Fruit fly (Drosophila melanogaster) whole organism, embryonic: ENCODE results near the gene car.

ENCODE experiments used
- Antp ChIP-seq: fragments of 200-800 bp; sonication (Bioruptor generic); optimal IDR thresholded peaks from 3 replicates; lab custom pipeline; 2016; ENCODE audit warnings: missing biosample characterization, missing genetic modification characterization
- Atf6 ChIP-seq: fragments of 200-800 bp; sonication (Bioruptor generic); IDR thresholded peaks from 2 replicates; pipeline ENCODE4 v1.3.6; 2022; ENCODE audit warnings: missing biosample characterization, missing genetic modification characterization
- B-H1 ChIP-seq: fragments of 200-800 bp; sonication (Bioruptor generic); IDR thresholded peaks from 3 replicates; pipeline ENCODE4 v1.3.6; 2022; ENCODE audit warnings: missing biosample characterization, missing genetic modification characterization
- CG10979 ChIP-seq: fragments of 200-800 bp; sonication (Bioruptor generic); optimal IDR thresholded peaks from 2 replicates; lab custom pipeline; 2018; ENCODE audit warnings: missing biosample characterization, mild to moderate bottlenecking, missing genetic modification characterization, moderate library complexity
- CG11456 ChIP-seq: fragments of 200-800 bp; sonication (Bioruptor generic); IDR thresholded peaks from 3 replicates; pipeline ENCODE4 v1.3.6; 2022; ENCODE audit warnings: missing biosample characterization, missing genetic modification characterization
- CG11696 ChIP-seq: fragments of 200-800 bp; sonication (Bioruptor generic); IDR thresholded peaks from 2 replicates; pipeline ENCODE4 v1.3.6; 2022; ENCODE audit warnings: missing biosample characterization, missing genetic modification characterization
- CG14860 ChIP-seq: fragments of 200-800 bp; sonication (Bioruptor generic); IDR thresholded peaks from 3 replicates; pipeline ENCODE4 v1.3.6; 2022; ENCODE audit warnings: missing biosample characterization, missing genetic modification characterization; ENCODE audit not compliant: partially characterized antibody
- CG1603 ChIP-seq: fragments of 200-800 bp; sonication (Bioruptor generic); optimal IDR thresholded peaks from 2 replicates; lab custom pipeline; 2019; ENCODE audit warnings: missing biosample characterization, mild to moderate bottlenecking, missing genetic modification characterization, moderate library complexity
- CG17186 ChIP-seq: fragments of 200-800 bp; sonication (Bioruptor generic); optimal IDR thresholded peaks from 3 replicates; lab custom pipeline; 2017; ENCODE audit warnings: missing biosample characterization, missing genetic modification reagents, missing genetic modification characterization
- CG18476 ChIP-seq: fragments of 200-800 bp; sonication (Bioruptor generic); optimal IDR thresholded peaks from 2 replicates; lab custom pipeline; 2016; ENCODE audit warnings: missing biosample characterization, mild to moderate bottlenecking, missing genetic modification characterization
- CG30403 ChIP-seq: fragments of 200-800 bp; sonication (Bioruptor generic); optimal IDR thresholded peaks from 3 replicates; lab custom pipeline; 2016; ENCODE audit warnings: missing biosample characterization, missing genetic modification characterization
- CG3065 ChIP-seq: fragments of 200-800 bp; sonication (Bioruptor generic); optimal IDR thresholded peaks from 2 replicates; lab custom pipeline; 2016; ENCODE audit warnings: missing biosample characterization, missing genetic modification characterization
- CG31224 ChIP-seq: fragments of 200-800 bp; sonication (Bioruptor generic); IDR thresholded peaks from 2 replicates; pipeline ENCODE4 v1.3.6; 2022; ENCODE audit warnings: missing biosample characterization, missing genetic modification characterization
- CG32532 ChIP-seq: fragments of 200-800 bp; sonication (Bioruptor generic); IDR thresholded peaks from 2 replicates; pipeline ENCODE4 v1.3.6; 2022; ENCODE audit warnings: missing biosample characterization, missing genetic modification characterization
- CG5245 ChIP-seq: fragments of 200-800 bp; sonication (Bioruptor generic); optimal IDR thresholded peaks from 3 replicates; lab custom pipeline; 2016; ENCODE audit warnings: missing biosample characterization, missing genetic modification characterization
- CG7271 ChIP-seq: fragments of 200-800 bp; sonication (Bioruptor generic); optimal IDR thresholded peaks from 2 replicates; lab custom pipeline; 2018; ENCODE audit warnings: missing biosample characterization, mild to moderate bottlenecking, missing genetic modification characterization, moderate library complexity
- CG8281 ChIP-seq: fragments of 200-800 bp; sonication (Bioruptor generic); optimal IDR thresholded peaks from 2 replicates; lab custom pipeline; 2018; ENCODE audit warnings: missing biosample characterization, mild to moderate bottlenecking, missing genetic modification characterization, moderate library complexity
- CG8359 ChIP-seq: fragments of 200-800 bp; sonication (Bioruptor generic); optimal IDR thresholded peaks from 2 replicates; lab custom pipeline; 2017; ENCODE audit warnings: missing biosample characterization, mild to moderate bottlenecking, missing genetic modification characterization, borderline replicate concordance
- CG9727 ChIP-seq: fragments of 200-800 bp; sonication (Bioruptor generic); optimal IDR thresholded peaks from 3 replicates; lab custom pipeline; 2017; ENCODE audit warnings: missing biosample characterization, mild to moderate bottlenecking, missing genetic modification characterization
- D19A ChIP-seq: fragments of 200-800 bp; optimal IDR thresholded peaks from 3 replicates; lab custom pipeline; 2019; ENCODE audit warnings: missing biosample characterization, mild to moderate bottlenecking, missing genetic modification characterization, moderate library complexity
- Dbx ChIP-seq: fragments of 200-800 bp; sonication (Bioruptor generic); IDR thresholded peaks from 3 replicates; pipeline ENCODE4 v1.3.6; 2022; ENCODE audit warnings: missing biosample characterization, missing genetic modification characterization
- Dip2 ChIP-seq: fragments of 200-800 bp; sonication (Bioruptor generic); IDR thresholded peaks from 2 replicates; pipeline ENCODE4 v1.3.6; 2022; ENCODE audit warnings: missing biosample characterization, missing genetic modification characterization
- Dll ChIP-seq: fragments of 200-800 bp; sonication (Bioruptor generic); IDR thresholded peaks from 4 replicates; pipeline ENCODE4 v1.3.6; 2022; ENCODE audit warnings: missing biosample characterization, missing genetic modification characterization; ENCODE audit not compliant: partially characterized antibody
- Doc2 ChIP-seq: fragments of 200-800 bp; sonication (Bioruptor generic); IDR thresholded peaks from 2 replicates; pipeline ENCODE4 v1.3.6; 2022; ENCODE audit warnings: missing biosample characterization, missing genetic modification characterization
- Doc3 ChIP-seq: fragments of 200-800 bp; sonication (Bioruptor generic); IDR thresholded peaks from 3 replicates; pipeline ENCODE4 v1.3.6; 2022; ENCODE audit warnings: missing biosample characterization, missing genetic modification characterization; ENCODE audit not compliant: partially characterized antibody
- Dref ChIP-seq: fragments of 200-800 bp; sonication (Bioruptor generic); IDR thresholded peaks from 2 replicates; pipeline ENCODE4 v1.3.6; 2022; ENCODE audit warnings: missing biosample characterization, missing genetic modification characterization
- Ets97D ChIP-seq: fragments of 200-800 bp; sonication (Bioruptor generic); optimal IDR thresholded peaks from 3 replicates; lab custom pipeline; 2016; ENCODE audit warnings: missing biosample characterization, missing genetic modification characterization
- Gsc ChIP-seq: fragments of 200-800 bp; sonication (Bioruptor generic); IDR thresholded peaks from 2 replicates; pipeline ENCODE4 v1.3.6; 2022; ENCODE audit warnings: missing biosample characterization, missing genetic modification characterization
- Gug ChIP-seq: fragments of 200-800 bp; sonication (Bioruptor generic); IDR thresholded peaks from 4 replicates; pipeline ENCODE4 v1.3.6; 2022; ENCODE audit warnings: missing biosample characterization, missing genetic modification characterization
- Lhr ChIP-seq: fragments of 200-800 bp; sonication (Bioruptor generic); optimal IDR thresholded peaks from 3 replicates; lab custom pipeline; 2017; ENCODE audit warnings: mild to moderate bottlenecking, missing biosample characterization, missing genetic modification reagents, missing genetic modification characterization
- Neu2 ChIP-seq: fragments of 200-800 bp; sonication (Bioruptor generic); optimal IDR thresholded peaks from 3 replicates; lab custom pipeline; 2016; ENCODE audit warnings: missing biosample characterization, missing genetic modification characterization, borderline replicate concordance
- Ptx1 ChIP-seq: fragments of 200-800 bp; sonication (Bioruptor generic); IDR thresholded peaks from 2 replicates; pipeline ENCODE4 v1.3.6; 2022; ENCODE audit warnings: missing biosample characterization, missing genetic modification characterization
- Rfx ChIP-seq: fragments of 200-800 bp; sonication (Bioruptor generic); IDR thresholded peaks from 2 replicates; pipeline ENCODE4 v1.3.6; 2022; ENCODE audit warnings: missing biosample characterization, missing genetic modification characterization
- Scr ChIP-seq: fragments of 200-800 bp; sonication (Bioruptor generic); IDR thresholded peaks from 2 replicates; pipeline ENCODE4 v1.3.6; 2022; ENCODE audit warnings: missing biosample characterization, missing genetic modification characterization; ENCODE audit not compliant: partially characterized antibody
- Sin3A ChIP-seq: fragments of >200 bp; optimal IDR thresholded peaks from 2 replicates; lab custom pipeline; 2018
- Tbp ChIP-seq: fragments of >200 bp; optimal IDR thresholded peaks from 2 replicates; lab custom pipeline; 2018; ENCODE audit warnings: missing biosample characterization, missing genetic modification characterization
- al ChIP-seq: fragments of 200-800 bp; sonication (Bioruptor generic); IDR thresholded peaks from 2 replicates; pipeline ENCODE4 v1.3.6; 2022; ENCODE audit warnings: missing biosample characterization, missing genetic modification characterization
- cad ChIP-seq: fragments of >200 bp; optimal IDR thresholded peaks from 2 replicates; lab custom pipeline; 2017; ENCODE audit warnings: missing biosample characterization, missing genetic modification characterization
- cg ChIP-seq: fragments of 200-800 bp; sonication (Bioruptor generic); optimal IDR thresholded peaks from 3 replicates; lab custom pipeline; 2019; ENCODE audit warnings: missing biosample characterization, mild to moderate bottlenecking, missing genetic modification characterization, moderate library complexity
- chn ChIP-seq: fragments of 200-800 bp; sonication (Bioruptor generic); optimal IDR thresholded peaks from 2 replicates; lab custom pipeline; 2016; ENCODE audit warnings: missing biosample characterization, missing genetic modification characterization
- corto ChIP-seq: fragments of 200-800 bp; sonication (Bioruptor generic); optimal IDR thresholded peaks from 2 replicates; lab custom pipeline; 2016; ENCODE audit warnings: missing biosample characterization, mild to moderate bottlenecking, missing genetic modification characterization, moderate library complexity
- dmrt99B ChIP-seq: fragments of 200-800 bp; sonication (Bioruptor generic); optimal IDR thresholded peaks from 2 replicates; lab custom pipeline; 2018; ENCODE audit warnings: missing biosample characterization, mild to moderate bottlenecking, missing genetic modification characterization, moderate library complexity
- gro ChIP-seq: fragments of 200-800 bp; sonication (Bioruptor generic); optimal IDR thresholded peaks from 2 replicates; lab custom pipeline; 2016; ENCODE audit warnings: missing biosample characterization, missing genetic modification characterization
- hth ChIP-seq: fragments of >200 bp; optimal IDR thresholded peaks from 2 replicates; lab custom pipeline; 2017; ENCODE audit warnings: inconsistent platforms
- nerfin-1 ChIP-seq: fragments of 200-800 bp; sonication (Bioruptor generic); optimal IDR thresholded peaks from 3 replicates; lab custom pipeline; 2019; ENCODE audit warnings: missing biosample characterization, mild to moderate bottlenecking, missing genetic modification characterization, moderate library complexity
- org-1 ChIP-seq: fragments of 200-800 bp; sonication (Bioruptor generic); optimal IDR thresholded peaks from 2 replicates; lab custom pipeline; 2017; ENCODE audit warnings: missing biosample characterization, missing genetic modification characterization
- pb ChIP-seq: fragments of 200-800 bp; sonication (Bioruptor generic); optimal IDR thresholded peaks from 3 replicates; lab custom pipeline; 2016; ENCODE audit warnings: missing biosample characterization, missing genetic modification characterization
- sim ChIP-seq: fragments of 200-800 bp; sonication (Bioruptor generic); IDR thresholded peaks from 2 replicates; pipeline ENCODE4 v1.3.6; 2022; ENCODE audit warnings: missing biosample characterization, missing genetic modification characterization
- sna ChIP-seq: fragments of 200-800 bp; sonication (Bioruptor generic); IDR thresholded peaks from 2 replicates; pipeline ENCODE4 v1.3.6; 2022; ENCODE audit warnings: missing biosample characterization, missing genetic modification characterization; ENCODE audit not compliant: partially characterized antibody
- twi ChIP-seq: fragments of 200-800 bp; optimal IDR thresholded peaks from 2 replicates; lab custom pipeline; 2019; ENCODE audit warnings: missing biosample characterization, mild to moderate bottlenecking, missing genetic modification characterization, moderate library complexity
- zf30C ChIP-seq: fragments of 200-800 bp; sonication (Bioruptor generic); optimal IDR thresholded peaks from 3 replicates; lab custom pipeline; 2018; ENCODE audit warnings: missing biosample characterization, mild to moderate bottlenecking, missing genetic modification characterization

car gene

DNA sequence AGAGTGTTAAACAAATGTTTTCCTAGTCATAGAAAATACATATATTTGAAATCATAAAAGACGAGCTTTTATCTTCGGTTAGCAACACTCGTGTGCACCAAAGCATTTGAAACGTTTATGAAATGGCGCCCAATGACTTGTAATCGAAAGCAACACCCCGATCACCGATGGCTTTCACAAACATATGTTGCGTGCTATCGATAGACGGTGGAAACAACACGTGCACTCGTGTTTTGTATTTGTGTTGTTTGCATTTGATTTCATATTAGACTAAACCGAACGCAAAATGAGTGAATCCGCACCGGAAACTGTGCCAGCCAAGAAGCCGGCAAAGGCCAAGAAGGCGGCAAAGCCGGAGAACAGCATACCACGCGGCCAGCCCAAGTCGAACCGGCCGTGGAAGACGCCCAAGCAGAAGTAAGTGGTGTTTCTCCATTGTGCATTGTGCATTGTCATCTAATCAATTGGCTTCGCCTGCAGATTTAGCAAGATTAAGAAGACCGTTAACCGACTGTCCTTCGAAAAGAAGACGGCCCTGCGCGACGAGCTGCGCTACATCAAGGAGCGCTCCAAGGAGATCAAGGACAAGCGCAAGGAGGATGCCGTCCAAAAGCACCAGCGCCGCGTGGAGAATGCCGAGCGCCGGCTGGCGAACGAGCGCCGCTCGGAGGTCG lies 50.3 kb downstream of the car start, which contains the start of gene CG14210 (continued):
- no peak for TF ChIP-seq gro
- no peak for TF ChIP-seq Sin3A (lab: Kevin White, UChicago)
- TF ChIP-seq Ptx1 (GFP tag; lab: Robert Waterston, UW): no peak
- TF ChIP-seq CG32532 (GFP tag; lab: Robert Waterston, UW): no peak
- no peak for TF ChIP-seq Gug
- peak; percentile 44; the same call in 1 of the 2 replicates for TF ChIP-seq sna (GFP tag; lab: Robert Waterston, UW)
- no peak for TF ChIP-seq chn (GFP tag; lab: Kevin White, UChicago)
- TF ChIP-seq CG11696: no peak
- TF ChIP-seq CG8281 (tag; lab: Kevin White, UChicago): no peak
- no peak for TF ChIP-seq dmrt99B (tag; lab: Kevin White, UChicago)
- TF ChIP-seq Atf6 (GFP tag; lab: Robert Waterston, UW): no peak
- no peak for TF ChIP-seq hth
- no peak for TF ChIP-seq cg (GFP tag; lab: Kevin White, UChicago)
- TF ChIP-seq CG8359: no peak
- TF ChIP-seq Dbx (GFP tag; lab: Robert Waterston, UW): no peak
- no peak for TF ChIP-seq CG31224
- peak; percentile 30 for TF ChIP-seq twi (tag; lab: Kevin White, UChicago)
- peak; percentile 37 for TF ChIP-seq CG17186
- no peak for TF ChIP-seq Gsc (GFP tag; lab: Robert Waterston, UW)
- TF ChIP-seq Doc3 (GFP tag; lab: Robert Waterston, UW): peak; percentile 49; the same call in 2 of the 3 replicates
- no peak for TF ChIP-seq Doc2 (GFP tag; lab: Robert Waterston, UW)
- no peak for TF ChIP-seq Rfx
- peak; percentile 66 for TF ChIP-seq Scr
- no peak for TF ChIP-seq al (GFP tag; lab: Robert Waterston, UW)
- TF ChIP-seq CG10979 (tag; lab: Kevin White, UChicago): no peak
- TF ChIP-seq Lhr (GFP tag; lab: Kevin White, UChicago): no peak
- no peak for TF ChIP-seq CG5245 (GFP tag; lab: Kevin White, UChicago)
- TF ChIP-seq cad (GFP tag; lab: Kevin White, UChicago): no peak
- peak; percentile 50 for TF ChIP-seq CG1603 (tag; lab: Kevin White, UChicago)
- TF ChIP-seq corto (GFP tag; lab: Kevin White, UChicago): no peak
- TF ChIP-seq CG14860 (GFP tag; lab: Robert Waterston, UW): peak; percentile 52; the same call in 2 of the 3 replicates
- no peak for TF ChIP-seq CG11456
- TF ChIP-seq pb (GFP tag; lab: Kevin White, UChicago): no peak
- no peak for TF ChIP-seq CG3065 (GFP tag; lab: Kevin White, UChicago)
- TF ChIP-seq nerfin-1: no peak
- no peak for TF ChIP-seq D19A (tag; lab: Kevin White, UChicago)
- TF ChIP-seq Ets97D (GFP tag; lab: Kevin White, UChicago): peak; percentile 32
- TF ChIP-seq Neu2: no peak
- no peak for TF ChIP-seq Antp (GFP tag; lab: Kevin White, UChicago)
- no peak for TF ChIP-seq CG30403 (GFP tag; lab: Kevin White, UChicago)
- no peak for TF ChIP-seq CG7271
- no peak for TF ChIP-seq zf30C (GFP tag; lab: Kevin White, UChicago)
- no peak for TF ChIP-seq sim
- TF ChIP-seq Dip2 (GFP tag; lab: Robert Waterston, UW): no peak
- no peak for TF ChIP-seq CG9727
- no peak for TF ChIP-seq Tbp (GFP tag; lab: Kevin White, UChicago)
- peak; percentile 62; the same call in 3 of the 4 replicates for TF ChIP-seq Dll
- TF ChIP-seq Dref (GFP tag; lab: Robert Waterston, UW): peak; percentile 84
- no peak for TF ChIP-seq CG18476
- no peak for TF ChIP-seq org-1 (GFP tag; lab: Kevin White, UChicago)
- TF ChIP-seq B-H1 (GFP tag; lab: Robert Waterston, UW): no peak
